Worm (Caenorhabditis elegans): Measurements from ENCODE around the gene oac-48.

ce11 chrIV:13649126-13649525 is 24.5 kb upstream of the oac-48 start, which contains the start of gene C08F11.10:
- TF ChIP-seq mab-5 (tag; optimal IDR thresholded peaks at IDR 0.05): no peak
- no peak for TF ChIP-seq lin-11 (tag; optimal IDR thresholded peaks at IDR 0.05)
- no peak for TF ChIP-seq nhr-77 (tag; optimal IDR thresholded peaks at IDR 0.05)
- no peak for TF ChIP-seq nhr-25 (tag; optimal IDR thresholded peaks at IDR 0.05)
